Worm (Caenorhabditis elegans) whole organism, mixed stage, embryonic: Measurements from ENCODE around the gene F08G2.7.

Experiments
- ces-1 ChIP-seq: fragments of 150-350 bp; optimal IDR thresholded peaks from 2 replicates; lab custom pipeline; 2014; ENCODE audit warnings: missing biosample characterization, missing genetic modification reagents, missing genetic modification characterization
- cnd-1 ChIP-seq: fragments of 200-800 bp; sonication (Bioruptor generic); optimal IDR thresholded peaks from 2 replicates; lab custom pipeline; 2018; ENCODE audit warnings: mild to moderate bottlenecking, missing genetic modification characterization, missing compliant biosample characterization
- elt-1 ChIP-seq: sonication (generic microtip); optimal IDR thresholded peaks from 2 replicates; lab custom pipeline; 2017; ENCODE audit warnings: missing genetic modification characterization, mild to moderate bottlenecking, missing compliant biosample characterization, antibody characterized with exemption, moderate library complexity, borderline replicate concordance; ENCODE audit not compliant: insufficient read depth
- elt-3 ChIP-seq: fragments of 150-350 bp; optimal IDR thresholded peaks from 2 replicates; lab custom pipeline; 2014; ENCODE audit warnings: missing biosample characterization, missing genetic modification characterization
- lin-13 ChIP-seq: fragments of 150-350 bp; optimal IDR thresholded peaks from 2 replicates; lab custom pipeline; 2014; ENCODE audit warnings: missing biosample characterization, missing genetic modification characterization
- snpc-4 ChIP-seq: fragments of 150-350 bp; optimal IDR thresholded peaks from 2 replicates; lab custom pipeline; 2014; ENCODE audit warnings: missing biosample characterization, missing genetic modification characterization
- ztf-11 ChIP-seq: fragments of 150-350 bp; optimal IDR thresholded peaks from 2 replicates; lab custom pipeline; 2014; ENCODE audit warnings: missing biosample characterization, missing genetic modification characterization

ce11 chrII:13877994-13878393, 37.0 kb upstream of the F08G2.7 start:
- TF ChIP-seq elt-1 (tag; lab: Kevin White, UChicago) (no peak), ztf-11 (tag; lab: Kevin White, UChicago) (no peak), snpc-4 (no peak), lin-13 (tag; lab: Kevin White, UChicago) (no peak), cnd-1 (no peak), ces-1 (no peak), elt-3 (tag; lab: Kevin White, UChicago) (no peak)
